Fruit fly (Drosophila melanogaster) whole organism, embryonic: Measurements from ENCODE around the gene beat-Vc.
A peak's percentile ranks its signal among the peaks of the same experiment; 100 is the strongest.

ENCODE experiments used
- Abd-B ChIP-seq: fragments of 200-800 bp; sonication (Bioruptor generic); optimal IDR thresholded peaks from 2 replicates; lab custom pipeline; 2018; ENCODE audit warnings: missing biosample characterization, mild to moderate bottlenecking, missing genetic modification characterization, moderate library complexity
- Atf3 ChIP-seq: fragments of 200-800 bp; sonication (Bioruptor generic); optimal IDR thresholded peaks from 3 replicates; lab custom pipeline; 2016; ENCODE audit warnings: missing biosample characterization, missing genetic modification characterization
- C15 ChIP-seq: fragments of 200-800 bp; sonication (Bioruptor generic); IDR thresholded peaks from 3 replicates; pipeline ENCODE4 v1.3.6; 2022; ENCODE audit warnings: missing biosample characterization, missing genetic modification characterization
- CG10209 ChIP-seq: fragments of 200-800 bp; sonication (Bioruptor generic); optimal IDR thresholded peaks from 3 replicates; lab custom pipeline; 2017; ENCODE audit warnings: missing biosample characterization, mild to moderate bottlenecking, missing genetic modification characterization, missing genetic modification reagents
- CG10321 ChIP-seq: fragments of 200-800 bp; sonication (Bioruptor generic); IDR thresholded peaks from 2 replicates; pipeline ENCODE4 v1.3.6; 2022; ENCODE audit warnings: missing biosample characterization, missing genetic modification characterization
- CG11398 ChIP-seq: fragments of 200-800 bp; sonication (Bioruptor generic); optimal IDR thresholded peaks from 2 replicates; lab custom pipeline; 2016; ENCODE audit warnings: missing biosample characterization, missing genetic modification characterization
- CG11696 ChIP-seq: fragments of 200-800 bp; sonication (Bioruptor generic); IDR thresholded peaks from 2 replicates; pipeline ENCODE4 v1.3.6; 2022; ENCODE audit warnings: missing biosample characterization, missing genetic modification characterization
- CG12071 ChIP-seq: fragments of 200-800 bp; sonication (Bioruptor generic); optimal IDR thresholded peaks from 3 replicates; lab custom pipeline; 2018; ENCODE audit warnings: missing biosample characterization, mild to moderate bottlenecking, missing genetic modification characterization
- CG12659 ChIP-seq: fragments of 200-800 bp; sonication (Bioruptor generic); optimal IDR thresholded peaks from 3 replicates; lab custom pipeline; 2017; ENCODE audit warnings: mild to moderate bottlenecking, missing biosample characterization, missing genetic modification reagents, missing genetic modification characterization
- CG13287 ChIP-seq: fragments of 200-800 bp; sonication (Bioruptor generic); IDR thresholded peaks from 2 replicates; pipeline ENCODE4 v1.3.6; 2022; ENCODE audit warnings: missing biosample characterization, missing genetic modification characterization; ENCODE audit not compliant: partially characterized antibody
- CG16779 ChIP-seq: fragments of 200-800 bp; sonication (Bioruptor generic); IDR thresholded peaks from 2 replicates; pipeline ENCODE4 v1.3.6; 2022; ENCODE audit warnings: missing biosample characterization, missing genetic modification characterization
- CG16863 ChIP-seq: fragments of 200-800 bp; sonication (Bioruptor generic); optimal IDR thresholded peaks from 3 replicates; lab custom pipeline; 2016; ENCODE audit warnings: missing biosample characterization, missing genetic modification characterization
- CG17186 ChIP-seq: fragments of 200-800 bp; sonication (Bioruptor generic); optimal IDR thresholded peaks from 3 replicates; lab custom pipeline; 2017; ENCODE audit warnings: missing biosample characterization, missing genetic modification reagents, missing genetic modification characterization
- CG18764 ChIP-seq: fragments of 200-800 bp; sonication (Bioruptor generic); optimal IDR thresholded peaks from 3 replicates; lab custom pipeline; 2016; ENCODE audit warnings: missing biosample characterization, missing genetic modification characterization
- CG3726 ChIP-seq: fragments of 200-800 bp; sonication (Bioruptor generic); IDR thresholded peaks from 3 replicates; pipeline ENCODE4, ENCODE4 v1.3.6; 2022; ENCODE audit warnings: missing biosample characterization, missing genetic modification characterization
- CG42726 ChIP-seq: fragments of 200-800 bp; sonication (Bioruptor generic); IDR thresholded peaks from 2 replicates; pipeline ENCODE4 v1.3.6; 2022; ENCODE audit warnings: missing biosample characterization, missing genetic modification characterization; ENCODE audit not compliant: partially characterized antibody
- CG4360 ChIP-seq: fragments of 200-800 bp; sonication (Bioruptor generic); IDR thresholded peaks from 2 replicates; pipeline ENCODE4 v1.3.6; 2022; ENCODE audit warnings: missing biosample characterization, missing genetic modification characterization
- CG7271 ChIP-seq: fragments of 200-800 bp; sonication (Bioruptor generic); optimal IDR thresholded peaks from 2 replicates; lab custom pipeline; 2018; ENCODE audit warnings: missing biosample characterization, mild to moderate bottlenecking, missing genetic modification characterization, moderate library complexity
- CG9437 ChIP-seq: fragments of 200-800 bp; sonication (Bioruptor generic); optimal IDR thresholded peaks from 2 replicates; lab custom pipeline; 2018; ENCODE audit warnings: missing biosample characterization, mild to moderate bottlenecking, missing genetic modification characterization
- CG9932 ChIP-seq: fragments of 200-800 bp; sonication (Bioruptor generic); IDR thresholded peaks from 2 replicates; pipeline ENCODE4 v1.3.6; 2022; ENCODE audit warnings: missing biosample characterization, missing genetic modification characterization
- Fer2 ChIP-seq: fragments of 200-800 bp; sonication (Bioruptor generic); optimal IDR thresholded peaks from 2 replicates; lab custom pipeline; 2018; ENCODE audit warnings: missing biosample characterization, mild to moderate bottlenecking, missing genetic modification characterization, moderate library complexity
- H2.0 ChIP-seq: fragments of 200-800 bp; sonication (Bioruptor generic); IDR thresholded peaks from 2 replicates; pipeline ENCODE4 v1.3.6; 2022; ENCODE audit warnings: missing biosample characterization, missing genetic modification characterization
- Hey ChIP-seq: fragments of 200-800 bp; sonication (Bioruptor generic); optimal IDR thresholded peaks from 3 replicates; lab custom pipeline; 2018; ENCODE audit warnings: missing biosample characterization, mild to moderate bottlenecking, missing genetic modification characterization
- Hr39 ChIP-seq: fragments of >200 bp; optimal IDR thresholded peaks from 2 replicates; lab custom pipeline; 2017
- MESR4 ChIP-seq: fragments of 200-800 bp; sonication (Bioruptor generic); optimal IDR thresholded peaks from 2 replicates; lab custom pipeline; 2018; ENCODE audit warnings: missing biosample characterization, mild to moderate bottlenecking, missing genetic modification characterization, moderate library complexity
- Mrtf ChIP-seq: fragments of 200-800 bp; sonication (Bioruptor generic); IDR thresholded peaks from 3 replicates; pipeline ENCODE4 v1.3.6; 2022; ENCODE audit warnings: missing biosample characterization, missing genetic modification characterization
- Nf-YC ChIP-seq: fragments of 200-800 bp; optimal IDR thresholded peaks from 3 replicates; lab custom pipeline; 2019; ENCODE audit warnings: missing biosample characterization, mild to moderate bottlenecking, missing genetic modification characterization, moderate library complexity
- TFAM ChIP-seq: fragments of 200-800 bp; sonication (Bioruptor generic); optimal IDR thresholded peaks from 2 replicates; lab custom pipeline; 2017; ENCODE audit warnings: missing biosample characterization, missing genetic modification characterization, inconsistent platforms
- Usf ChIP-seq: fragments of 200-800 bp; sonication (Bioruptor generic); optimal IDR thresholded peaks from 2 replicates; lab custom pipeline; 2017; ENCODE audit warnings: missing genotype, missing biosample characterization, missing genetic modification characterization
- amos ChIP-seq: fragments of 200-800 bp; sonication (Bioruptor generic); IDR thresholded peaks from 2 replicates; pipeline ENCODE4 v1.3.6; 2022; ENCODE audit warnings: missing biosample characterization, missing genetic modification characterization; ENCODE audit not compliant: partially characterized antibody
- ato ChIP-seq: fragments of 200-800 bp; sonication (Bioruptor generic); IDR thresholded peaks from 2 replicates; pipeline ENCODE4 v1.3.6; 2022; ENCODE audit warnings: missing biosample characterization, missing genetic modification characterization; ENCODE audit not compliant: partially characterized antibody
- bbx ChIP-seq: fragments of 200-800 bp; sonication (Bioruptor generic); IDR thresholded peaks from 2 replicates; pipeline ENCODE4 v1.3.6; 2022; ENCODE audit warnings: missing biosample characterization, missing genetic modification characterization; ENCODE audit not compliant: partially characterized antibody
- bcd ChIP-seq: fragments of 200-800 bp; sonication (Bioruptor generic); optimal IDR thresholded peaks from 2 replicates; lab custom pipeline; 2017; ENCODE audit warnings: missing biosample characterization, mild to moderate bottlenecking, missing genetic modification characterization
- bsh ChIP-seq, 2 experiments: fragments of 200-800 bp; sonication (Bioruptor generic); optimal IDR thresholded peaks; 2 replicates each; lab custom pipeline; 2017 to 2018; ENCODE audit warnings: mild to moderate bottlenecking in 2 of 2, missing biosample characterization in 2 of 2, missing genetic modification characterization in 2 of 2, moderate library complexity in 1 of 2
- corto ChIP-seq: fragments of 200-800 bp; sonication (Bioruptor generic); optimal IDR thresholded peaks from 2 replicates; lab custom pipeline; 2016; ENCODE audit warnings: missing biosample characterization, mild to moderate bottlenecking, missing genetic modification characterization, moderate library complexity
- insv ChIP-seq, 2 experiments: fragments of 200-800 bp; sonication (Bioruptor generic); optimal IDR thresholded peaks; 3 replicates each; lab custom pipeline; 2016 to 2018; ENCODE audit warnings: missing biosample characterization in 2 of 2, missing genetic modification characterization in 2 of 2
- inv ChIP-seq: fragments of 200-800 bp; sonication (Bioruptor generic); IDR thresholded peaks from 2 replicates; pipeline ENCODE4 v1.3.6; 2022; ENCODE audit warnings: missing biosample characterization, missing genetic modification characterization; ENCODE audit not compliant: partially characterized antibody
- klu ChIP-seq: fragments of 200-800 bp; sonication (Bioruptor generic); IDR thresholded peaks from 2 replicates; pipeline ENCODE4 v1.3.6; 2022; ENCODE audit warnings: missing biosample characterization, missing genetic modification characterization
- lab ChIP-seq: fragments of 200-800 bp; sonication (Bioruptor generic); optimal IDR thresholded peaks from 3 replicates; lab custom pipeline; 2017; ENCODE audit warnings: missing biosample characterization, missing genetic modification characterization, mild to moderate bottlenecking, moderate library complexity, missing genetic modification reagents
- lmd ChIP-seq: fragments of 200-800 bp; sonication (Bioruptor generic); IDR thresholded peaks from 2 replicates; pipeline ENCODE4 v1.3.6; 2022; ENCODE audit warnings: missing biosample characterization, missing genetic modification characterization
- mam ChIP-seq: fragments of 200-800 bp; sonication (Bioruptor generic); optimal IDR thresholded peaks from 3 replicates; lab custom pipeline; 2016; ENCODE audit warnings: missing biosample characterization, missing genetic modification characterization
- pb ChIP-seq: fragments of 200-800 bp; sonication (Bioruptor generic); optimal IDR thresholded peaks from 3 replicates; lab custom pipeline; 2016; ENCODE audit warnings: missing biosample characterization, missing genetic modification characterization
- pfk ChIP-seq: fragments of 200-800 bp; sonication (Bioruptor generic); optimal IDR thresholded peaks from 2 replicates; lab custom pipeline; 2018; ENCODE audit warnings: missing biosample characterization, mild to moderate bottlenecking, missing genetic modification characterization, moderate library complexity
- repo ChIP-seq: fragments of 200-800 bp; sonication (Bioruptor generic); optimal IDR thresholded peaks from 2 replicates; lab custom pipeline; 2016; ENCODE audit warnings: missing biosample characterization, missing genetic modification characterization
- ro ChIP-seq: fragments of 200-800 bp; sonication (Bioruptor generic); IDR thresholded peaks from 2 replicates; pipeline ENCODE4 v1.3.6; 2022; ENCODE audit warnings: missing biosample characterization, missing genetic modification characterization
- run ChIP-seq: fragments of 200-800 bp; sonication (Bioruptor generic); optimal IDR thresholded peaks from 3 replicates; lab custom pipeline; 2018; ENCODE audit warnings: missing biosample characterization, mild to moderate bottlenecking, missing genetic modification characterization
- tna ChIP-seq: fragments of 200-800 bp; sonication (Bioruptor generic); IDR thresholded peaks from 2 replicates; pipeline ENCODE4 v1.3.6; 2022; ENCODE audit warnings: missing biosample characterization, missing genetic modification characterization; ENCODE audit not compliant: partially characterized antibody
- trem ChIP-seq: fragments of 200-800 bp; optimal IDR thresholded peaks from 3 replicates; lab custom pipeline; 2019; ENCODE audit warnings: missing biosample characterization, mild to moderate bottlenecking, missing genetic modification characterization, moderate library complexity

Gene beat-Vc

dm6 chr3R:12717588-12718535 lies 65.2 kb downstream of the beat-Vc start (continued):
- TF ChIP-seq inv (GFP tag; lab: Robert Waterston, UW) = no peak
- TF ChIP-seq MESR4 (GFP tag; lab: Kevin White, UChicago) = no peak
- 0 out of 2 replicates have a peak, but pooled peaks have one; percentile 24 for TF ChIP-seq CG11696 (GFP tag; lab: Robert Waterston, UW)
- TF ChIP-seq bbx (GFP tag; lab: Robert Waterston, UW) = no peak
- TF ChIP-seq lmd = peak; percentile 50
- no peak for TF ChIP-seq trem (tag; lab: Kevin White, UChicago)
- TF ChIP-seq Hey (tag; lab: Kevin White, UChicago) = no peak
- no peak for TF ChIP-seq CG42726 (GFP tag; lab: Robert Waterston, UW)
- no peak for TF ChIP-seq CG17186 (GFP tag; lab: Kevin White, UChicago)
- TF ChIP-seq bcd (GFP tag; lab: Kevin White, UChicago) = peak; percentile 35
- TF ChIP-seq CG3726 = peak; percentile 74; the same call in 2 of the 3 replicates
- peak; percentile 6 for TF ChIP-seq Fer2
- no peak for TF ChIP-seq C15 (GFP tag; lab: Robert Waterston, UW)
- no peak for TF ChIP-seq CG7271
- no peak for TF ChIP-seq Abd-B (GFP tag; lab: Kevin White, UChicago)
- peak; percentile 81 for TF ChIP-seq lab (GFP tag; lab: Kevin White, UChicago)
- TF ChIP-seq insv (GFP tag; optimal IDR thresholded peaks at IDR 0.05; lab: Kevin White, UChicago) = no peak
- TF ChIP-seq CG9932 (GFP tag; lab: Robert Waterston, UW) = peak; percentile 64
- 0 out of 2 replicates have a peak, but pooled peaks have one; percentile 12 for TF ChIP-seq ro
- peak; percentile 47 for TF ChIP-seq CG12659 (GFP tag; lab: Kevin White, UChicago)
- TF ChIP-seq pfk (GFP tag; lab: Kevin White, UChicago) = no peak
- no peak for TF ChIP-seq TFAM
- TF ChIP-seq pb (GFP tag; lab: Kevin White, UChicago) = peak; percentile 32
- TF ChIP-seq run (tag; lab: Kevin White, UChicago) = peak; percentile 25
- peak; percentile 80 for TF ChIP-seq mam
- no peak for TF ChIP-seq Nf-YC (tag; lab: Kevin White, UChicago)
- TF ChIP-seq tna (GFP tag; lab: Robert Waterston, UW) = no peak
- TF ChIP-seq Mrtf = peak; percentile 65; the same call in 2 of the 3 replicates
- 0 out of 2 replicates have a peak, but pooled peaks have one; percentile 46 for TF ChIP-seq CG16779
- TF ChIP-seq CG10209 (GFP tag; lab: Kevin White, UChicago) = peak; percentile 45
- peak; percentile 30 for TF ChIP-seq CG11398 (GFP tag; lab: Kevin White, UChicago)
- peak; percentile 42 for TF ChIP-seq CG9437 (GFP tag; lab: Kevin White, UChicago)
- no peak for TF ChIP-seq CG10321 (GFP tag; lab: Robert Waterston, UW)
- peak in 1 of 2 experiments; percentile 45 for TF ChIP-seq bsh (GFP tag; optimal IDR thresholded peaks at IDR 0.05; lab: Kevin White, UChicago)
- TF ChIP-seq CG16863 (GFP tag; lab: Kevin White, UChicago) = no peak
- no peak for TF ChIP-seq amos (GFP tag; lab: Robert Waterston, UW)
- no peak for TF ChIP-seq CG4360
- peak; percentile 10 for TF ChIP-seq corto (GFP tag; lab: Kevin White, UChicago)
- TF ChIP-seq klu = no peak
- no peak for TF ChIP-seq CG12071 (GFP tag; lab: Kevin White, UChicago)
- peak; percentile 11 for TF ChIP-seq Atf3 (GFP tag; lab: Kevin White, UChicago)
- TF ChIP-seq ato = no peak
- TF ChIP-seq CG18764 (GFP tag; lab: Kevin White, UChicago) = peak; percentile 2
- peak; percentile 56 for TF ChIP-seq H2.0 (GFP tag; lab: Robert Waterston, UW)
- no peak for TF ChIP-seq repo (GFP tag; lab: Kevin White, UChicago)
- no peak for TF ChIP-seq Hr39 (lab: Kevin White, UChicago)
- no peak for TF ChIP-seq CG13287
- TF ChIP-seq Usf (GFP tag; lab: Kevin White, UChicago) = no peak
